Fruit fly (Drosophila melanogaster): Measurements from ENCODE around the gene CG11619.

The CG11619 gene

dm6 chr3L:19019308-19019749 is 31.2 kb upstream of the CG11619 start (continued):
- TF ChIP-seq bigmax (GFP tag; optimal IDR thresholded peaks at IDR 0.05) (no peak), fd64A (GFP tag; optimal IDR thresholded peaks at IDR 0.05) (no peak), org-1 (GFP tag; optimal IDR thresholded peaks at IDR 0.05) (no peak), sr (GFP tag; IDR thresholded peaks at IDR 0.05) (0 out of 3 replicates have a peak, but pooled peaks have one; percentile 28), CHES-1-like (GFP tag; optimal IDR thresholded peaks at IDR 0.05) (no peak), mirr (GFP tag; optimal IDR thresholded peaks at IDR 0.05) (peak; percentile 52), CG13296 (GFP tag; optimal IDR thresholded peaks at IDR 0.05) (peak; percentile 14), mld (GFP tag; IDR thresholded peaks at IDR 0.05; ENCODE audit: partially characterized antibody) (no peak), CG4328 (GFP tag; optimal IDR thresholded peaks at IDR 0.05) (peak; percentile 45), CG12769 (tag; optimal IDR thresholded peaks at IDR 0.05) (peak; percentile 83), CG3281 (GFP tag; optimal IDR thresholded peaks at IDR 0.05) (no peak), CG8290 (GFP tag; optimal IDR thresholded peaks at IDR 0.05) (no peak), CG8290 (tag; optimal IDR thresholded peaks at IDR 0.05) (peak in 1 of 2 experiments; percentile 47), BEAF-32 (GFP tag; optimal IDR thresholded peaks at IDR 0.05) (no peak), CG9932 (GFP tag; IDR thresholded peaks at IDR 0.05) (no peak), CG10543 (GFP tag; optimal IDR thresholded peaks at IDR 0.05) (peak; percentile 74), onecut (GFP tag; IDR thresholded peaks at IDR 0.05) (no peak), sima (GFP tag; optimal IDR thresholded peaks at IDR 0.05) (no peak), bab2 (GFP tag; optimal IDR thresholded peaks at IDR 0.05) (no peak), CG7745 (tag; optimal IDR thresholded peaks at IDR 0.05) (no peak), eyg (GFP tag; optimal IDR thresholded peaks at IDR 0.05) (no peak), lab (GFP tag; optimal IDR thresholded peaks at IDR 0.05) (peak; percentile 43), gfzf (GFP tag; optimal IDR thresholded peaks at IDR 0.05) (no peak), Usf (GFP tag; optimal IDR thresholded peaks at IDR 0.05) (no peak), CG10979 (tag; optimal IDR thresholded peaks at IDR 0.05) (no peak), Sin3A (optimal IDR thresholded peaks at IDR 0.05) (no peak), ttk (GFP tag; IDR thresholded peaks at IDR 0.05) (no peak), crol (GFP tag; IDR thresholded peaks at IDR 0.05) (peak; percentile 90), tio (GFP tag; optimal IDR thresholded peaks at IDR 0.05) (no peak), slbo (GFP tag; IDR thresholded peaks at IDR 0.05) (0 out of 2 replicates have a peak, but pooled peaks have one; percentile 0), Atf-2 (GFP tag; optimal IDR thresholded peaks at IDR 0.05) (no peak), sens (GFP tag) (no peak), Trl (optimal IDR thresholded peaks at IDR 0.05) (no peak), Trl (GFP tag; optimal IDR thresholded peaks at IDR 0.05) (no peak), amos (GFP tag; IDR thresholded peaks at IDR 0.05; ENCODE audit: partially characterized antibody) (no peak), maf-S (GFP tag; optimal IDR thresholded peaks at IDR 0.05) (no peak), Scr (GFP tag; IDR thresholded peaks at IDR 0.05; ENCODE audit: partially characterized antibody) (no peak), pan (optimal IDR thresholded peaks at IDR 0.05) (no peak), pan (GFP tag; optimal IDR thresholded peaks at IDR 0.05 in 1 of 2, IDR thresholded peaks at IDR 0.05 in 1 of 2) (no peak), fd96Cb (tag; optimal IDR thresholded peaks at IDR 0.05) (no peak), Doc2 (GFP tag; IDR thresholded peaks at IDR 0.05) (no peak), MBD-R2 (GFP tag; IDR thresholded peaks at IDR 0.05) (peak; percentile 18; the same call in 1 of the 2 replicates), nerfin-2 (GFP tag; IDR thresholded peaks at IDR 0.05; ENCODE audit: partially characterized antibody) (0 out of 2 replicates have a peak, but pooled peaks have one; percentile 17), CG2678 (tag; optimal IDR thresholded peaks at IDR 0.05) (no peak), D (optimal IDR thresholded peaks at IDR 0.05) (no peak), D (GFP tag; optimal IDR thresholded peaks at IDR 0.05) (no peak), Nf-YA (GFP tag; IDR thresholded peaks at IDR 0.05) (no peak), Taf1 (GFP tag; IDR thresholded peaks at IDR 0.05) (no peak), chinmo (GFP tag; IDR thresholded peaks at IDR 0.05; ENCODE audit: partially characterized antibody) (0 out of 4 replicates have a peak, but pooled peaks have one; percentile 71), Aef1 (GFP tag; IDR thresholded peaks at IDR 0.05) (peak; percentile 30; the same call in 1 of the 3 replicates), cwo (GFP tag; optimal IDR thresholded peaks at IDR 0.05) (peak; percentile 80), Stat92E (GFP tag; optimal IDR thresholded peaks at IDR 0.05) (no peak)
